Worm (Caenorhabditis elegans): Measurements from ENCODE around the gene wrm-1.

wrm-1 gene

ce11 chrIII:5740666-5741065 lies 18.0 kb downstream of the wrm-1 start, which contains the start of gene B0244.16:
TSS of gene B0244.16 (plus strand) at chrIII:5740966.
- no peak for TF ChIP-seq W03F9.2 (tag; optimal IDR thresholded peaks at IDR 0.05)
- no peak for TF ChIP-seq dao-5 (tag; optimal IDR thresholded peaks at IDR 0.05)
- TF ChIP-seq him-1 (tag; optimal IDR thresholded peaks at IDR 0.05): no peak

DNA sequence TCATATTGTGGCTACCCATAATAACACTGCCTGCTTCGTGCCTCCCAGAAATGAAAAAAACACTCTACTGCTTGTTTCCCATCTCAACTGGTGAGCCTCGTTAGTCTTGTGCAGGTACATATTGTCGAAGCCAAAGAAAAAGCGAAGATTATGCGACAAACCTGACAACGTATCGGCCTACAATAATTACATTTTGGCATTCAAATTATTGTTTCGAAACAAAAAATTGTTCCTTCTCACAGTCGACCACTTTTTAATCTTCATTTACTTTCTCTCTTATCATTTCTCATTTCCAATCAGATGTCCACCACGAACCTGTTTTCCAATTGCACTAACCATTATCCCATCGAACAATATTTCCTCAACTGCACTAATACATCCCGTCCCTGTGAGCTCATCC lies 20.4 kb downstream of the wrm-1 start, which contains the start of gene B0244.15:
TSS of gene B0244.15 (plus strand) at position 301 of the 400 bp plus-strand sequence.
- no peak for TF ChIP-seq W03F9.2 (tag; optimal IDR thresholded peaks at IDR 0.05)
- TF ChIP-seq him-1 (tag; optimal IDR thresholded peaks at IDR 0.05): no peak
- no peak for TF ChIP-seq dao-5 (tag; optimal IDR thresholded peaks at IDR 0.05)

DNA sequence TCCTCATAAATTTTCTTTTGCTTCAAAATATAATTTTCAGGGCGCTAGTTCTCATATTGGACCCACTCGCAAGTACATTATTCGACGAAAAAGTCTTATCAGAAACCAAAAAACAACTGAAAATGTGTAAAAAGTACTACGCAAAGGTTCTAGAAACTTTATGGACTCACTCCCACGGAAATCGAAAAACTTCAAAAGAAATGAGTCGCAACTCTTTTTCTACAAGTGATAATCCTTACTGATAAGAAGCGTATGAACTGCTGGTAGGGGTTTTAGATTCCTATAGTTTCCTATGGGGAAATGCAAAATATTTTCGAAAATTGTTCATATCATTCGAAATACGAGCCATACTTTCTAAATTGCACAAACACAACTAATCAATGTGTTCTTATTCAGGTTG lies 21.9 kb downstream of the wrm-1 start, which contains the start of gene B0244.5:
TSS of gene B0244.5 (plus strand) at position 301 of the 400 bp plus-strand sequence.
- no peak for TF ChIP-seq him-1 (tag; optimal IDR thresholded peaks at IDR 0.05)
- no peak for TF ChIP-seq dao-5 (tag; optimal IDR thresholded peaks at IDR 0.05)
- TF ChIP-seq W03F9.2 (tag; optimal IDR thresholded peaks at IDR 0.05): no peak

ce11 chrIII:5747185-5747584 lies 24.5 kb downstream of the wrm-1 start, which contains the start of gene B0244.4:
TSS of gene B0244.4 (plus strand) at chrIII:5747485.
- no peak for TF ChIP-seq W03F9.2 (tag; optimal IDR thresholded peaks at IDR 0.05)
- no peak for TF ChIP-seq him-1 (tag; optimal IDR thresholded peaks at IDR 0.05)
- no peak for TF ChIP-seq dao-5 (tag; optimal IDR thresholded peaks at IDR 0.05)

ce11 chrIII:5748360-5748759 lies 25.7 kb downstream of the wrm-1 start:
- TF ChIP-seq him-1 (tag; optimal IDR thresholded peaks at IDR 0.05) (no peak), W03F9.2 (tag; optimal IDR thresholded peaks at IDR 0.05) (no peak), dao-5 (tag; optimal IDR thresholded peaks at IDR 0.05) (no peak)

DNA sequence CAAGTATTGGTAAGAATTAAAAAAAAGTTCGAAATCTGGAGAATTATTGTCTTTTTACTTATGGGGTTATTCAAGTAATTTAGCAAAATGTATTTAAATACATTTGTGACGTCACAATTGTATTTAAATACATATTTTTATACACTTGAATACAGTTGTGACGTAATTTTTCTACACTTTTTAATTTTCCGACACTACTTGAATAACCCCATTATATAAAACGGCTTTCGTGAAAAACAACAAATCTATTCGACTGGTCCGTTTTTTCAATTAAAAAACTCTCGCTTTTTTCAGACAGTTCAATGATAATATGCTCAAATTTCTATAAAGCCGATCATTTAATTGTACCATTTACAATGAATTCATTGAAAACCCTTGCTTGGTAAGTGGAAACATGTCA lies 27.9 kb downstream of the wrm-1 start:
- TF ChIP-seq W03F9.2 (tag; optimal IDR thresholded peaks at IDR 0.05) (no peak), him-1 (tag; optimal IDR thresholded peaks at IDR 0.05) (no peak), dao-5 (tag; optimal IDR thresholded peaks at IDR 0.05) (no peak)

ce11 chrIII:5755204-5755603 lies 32.6 kb downstream of the wrm-1 start, which contains the start of gene ida-1:
TSS of gene ida-1 (plus strand) at chrIII:5755539.
- no peak for TF ChIP-seq W03F9.2 (tag; optimal IDR thresholded peaks at IDR 0.05)
- TF ChIP-seq him-1 (tag; optimal IDR thresholded peaks at IDR 0.05): peak; percentile 41

- TF ChIP-seq W03F9.2 (tag; optimal IDR thresholded peaks at IDR 0.05) (no peak), him-1 (tag; optimal IDR thresholded peaks at IDR 0.05) (no peak), dao-5 (tag; optimal IDR thresholded peaks at IDR 0.05) (no peak)
Observed at ce11 chrIII:5757492-5758045, 34.9 kb downstream of the wrm-1 start.

DNA sequence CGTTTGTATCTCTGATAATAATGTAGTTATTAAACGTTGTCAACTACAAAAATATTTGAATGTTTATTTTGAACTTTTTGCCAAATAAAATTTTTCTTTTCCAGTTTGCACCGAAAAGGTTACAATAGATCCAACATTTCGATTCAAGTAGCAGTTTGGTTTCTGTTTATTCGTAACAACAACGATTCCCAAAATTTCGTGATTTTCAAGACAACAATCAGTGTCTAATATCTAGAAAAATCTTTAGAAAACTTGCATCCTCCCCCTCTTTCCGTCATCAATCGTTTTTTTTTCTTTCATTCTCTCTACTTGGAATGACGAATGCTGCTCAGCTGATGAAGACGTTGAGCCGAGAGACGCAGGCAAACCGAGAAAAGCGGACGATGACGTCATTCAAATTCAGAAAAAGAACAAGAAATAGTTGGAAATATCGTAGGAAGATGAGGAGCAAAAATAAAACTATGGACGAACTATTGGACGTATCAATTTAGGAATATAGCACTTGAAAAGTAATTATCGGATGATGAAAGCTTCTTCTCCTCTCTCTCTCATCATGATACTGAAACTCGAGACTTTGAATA lies 36.0 kb downstream of the wrm-1 start:
- TF ChIP-seq him-1 (tag; optimal IDR thresholded peaks at IDR 0.05) (peak; percentile 64), W03F9.2 (tag; optimal IDR thresholded peaks at IDR 0.05) (peak; percentile 5), dao-5 (tag; optimal IDR thresholded peaks at IDR 0.05) (no peak)

DNA sequence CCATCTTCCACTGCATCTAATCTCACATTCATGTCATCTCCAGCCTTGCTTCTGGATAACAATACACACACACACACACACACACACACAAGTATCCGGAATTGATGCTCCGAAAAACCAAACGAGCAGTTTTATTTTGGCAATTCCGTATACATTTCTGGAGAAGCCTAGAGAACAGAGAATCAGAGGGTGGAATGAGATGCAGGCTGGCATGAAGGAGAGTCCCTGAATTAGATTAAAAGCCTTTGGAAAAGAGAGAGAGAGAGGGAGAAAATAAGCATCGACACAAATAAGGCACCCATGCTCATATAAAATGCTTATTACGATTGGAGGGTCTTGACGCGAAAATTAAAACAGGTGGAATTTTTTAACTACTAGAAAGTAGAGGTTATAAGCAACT lies 38.1 kb downstream of the wrm-1 start:
- no peak for TF ChIP-seq dao-5 (tag; optimal IDR thresholded peaks at IDR 0.05)
- TF ChIP-seq W03F9.2 (tag; optimal IDR thresholded peaks at IDR 0.05): no peak
- TF ChIP-seq him-1 (tag; optimal IDR thresholded peaks at IDR 0.05): no peak

ce11 chrIII:5761886-5762285 lies 39.2 kb downstream of the wrm-1 start:
- TF ChIP-seq dao-5 (tag; optimal IDR thresholded peaks at IDR 0.05) (no peak), W03F9.2 (tag; optimal IDR thresholded peaks at IDR 0.05) (no peak), him-1 (tag; optimal IDR thresholded peaks at IDR 0.05) (no peak)

DNA sequence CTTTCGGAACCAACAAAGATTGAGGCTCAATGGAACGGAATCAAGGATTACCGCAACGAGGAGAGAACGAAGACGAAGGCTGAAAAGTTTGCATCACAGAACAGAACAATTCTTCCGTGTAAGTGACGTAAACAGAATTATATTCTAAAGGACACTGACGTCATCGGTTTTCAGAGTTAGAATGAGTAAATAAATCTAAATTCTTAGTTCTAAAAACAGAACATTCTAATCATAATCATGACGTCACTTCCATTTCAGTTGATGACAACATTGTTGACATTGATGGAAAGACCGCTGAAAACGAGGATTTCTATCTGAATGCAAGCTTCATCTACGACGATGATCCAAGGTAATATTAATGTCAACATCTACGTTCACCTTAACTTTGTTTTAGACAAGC lies 41.3 kb downstream of the wrm-1 start:
- no peak for TF ChIP-seq him-1 (tag; optimal IDR thresholded peaks at IDR 0.05)
- no peak for TF ChIP-seq W03F9.2 (tag; optimal IDR thresholded peaks at IDR 0.05)
- no peak for TF ChIP-seq dao-5 (tag; optimal IDR thresholded peaks at IDR 0.05)

DNA sequence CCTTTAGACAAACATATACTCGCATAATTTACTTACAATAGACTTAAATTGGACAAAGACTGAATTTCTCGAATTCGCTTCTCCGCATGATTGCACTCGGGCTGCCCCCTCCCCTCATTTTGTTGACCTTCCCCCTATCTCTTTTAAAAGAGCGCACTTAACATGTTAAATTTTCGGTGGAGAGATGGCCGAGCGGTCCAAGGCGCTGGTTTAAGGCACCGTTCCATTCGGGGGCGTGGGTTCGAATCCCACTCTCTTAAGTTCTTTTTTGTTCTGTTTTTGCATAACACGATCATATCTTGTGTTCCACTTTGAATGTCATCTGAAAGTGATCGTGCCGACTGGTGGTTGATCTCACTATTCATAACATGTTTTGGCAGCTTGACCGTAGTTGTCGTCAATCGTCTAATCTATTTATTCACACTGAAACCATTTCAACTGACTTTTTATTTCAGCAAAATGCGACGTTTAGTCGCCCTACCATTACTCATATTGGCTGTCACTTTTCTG lies 47.1 kb downstream of the wrm-1 start, which contains the start of gene cutl-23:
TSS of gene cutl-23 (plus strand) at position 460 of the 510 bp plus-strand sequence.
- TF ChIP-seq him-1 (tag; optimal IDR thresholded peaks at IDR 0.05) (no peak), W03F9.2 (tag; optimal IDR thresholded peaks at IDR 0.05) (no peak), dao-5 (tag; optimal IDR thresholded peaks at IDR 0.05) (no peak)
